Worm (Caenorhabditis elegans) whole organism, young adult: ENCODE results near the gene Y43E12A.3.

Experiments
- B0035.1 ChIP-seq: sonication (generic microtip); optimal IDR thresholded peaks from 2 replicates; lab custom pipeline; 2016; ENCODE audit warnings: missing genetic modification characterization, mild to moderate bottlenecking, missing compliant biosample characterization, missing genotype, missing genetic modification reagents
- D2030.7 ChIP-seq: fragments of 200-800 bp; sonication (Bioruptor generic); IDR thresholded peaks from 2 replicates; pipeline ENCODE4 v1.3.6; 2022; ENCODE audit warnings: missing genetic modification reagents, missing genetic modification characterization, missing compliant biosample characterization
- F22D6.2 ChIP-seq: sonication (generic microtip); optimal IDR thresholded peaks from 2 replicates; lab custom pipeline; 2016; ENCODE audit warnings: mild to moderate bottlenecking, missing genetic modification characterization, missing compliant biosample characterization
- F33H1.4 ChIP-seq: fragments of 200-800 bp; sonication (Bioruptor generic); IDR thresholded peaks from 2 replicates; pipeline ENCODE4 v1.3.6; 2022; ENCODE audit warnings: missing genetic modification reagents, missing genetic modification characterization, missing compliant biosample characterization
- F55B11.4 ChIP-seq: sonication (generic microtip); optimal IDR thresholded peaks from 2 replicates; lab custom pipeline; 2016; ENCODE audit warnings: missing compliant biosample characterization, missing genetic modification characterization, borderline replicate concordance; ENCODE audit not compliant: insufficient read depth
- K11D2.4 ChIP-seq: fragments of 200-800 bp; sonication (Bioruptor generic); IDR thresholded peaks from 2 replicates; pipeline ENCODE4 v1.3.6; 2022; ENCODE audit warnings: missing genetic modification reagents, missing genetic modification characterization, missing compliant biosample characterization
- K12H6.12 ChIP-seq: fragments of 200-800 bp; sonication (Bioruptor generic); optimal IDR thresholded peaks from 2 replicates; lab custom pipeline; 2018; ENCODE audit warnings: mild to moderate bottlenecking, missing genetic modification characterization, missing compliant biosample characterization
- T26A5.8 ChIP-seq: sonication (generic microtip); optimal IDR thresholded peaks from 2 replicates; lab custom pipeline; 2016; ENCODE audit warnings: missing genetic modification characterization, missing compliant biosample characterization
- Y56A3A.18 ChIP-seq: fragments of 200-800 bp; sonication (Bioruptor generic); IDR thresholded peaks from 2 replicates; pipeline ENCODE4 v1.3.6; 2022; ENCODE audit warnings: missing genetic modification reagents, missing genetic modification characterization, missing compliant biosample characterization
- Y95B8A.8 ChIP-seq: fragments of 200-800 bp; sonication (Bioruptor generic); IDR thresholded peaks from 2 replicates; pipeline ENCODE4 v1.3.6; 2022; ENCODE audit warnings: missing genetic modification reagents, missing genetic modification characterization, missing compliant biosample characterization
- ama-1 ChIP-seq, 3 experiments: fragments of 150-350 bp in 1 of 3; sonication (generic microtip) in 2 of 3; optimal IDR thresholded peaks; 2 replicates each; lab custom pipeline; 2014 to 2018; ENCODE audit warnings: missing biosample characterization in 2 of 3, missing genetic modification characterization in 2 of 3, missing genetic modification reagents in 2 of 3
- aptf-2 ChIP-seq: fragments of 200-800 bp; sonication (Bioruptor generic); conservative IDR thresholded peaks from 2 replicates; pipeline ENCODE4 v1.3.6; 2022; ENCODE audit warnings: missing genetic modification reagents, missing genetic modification characterization, missing compliant biosample characterization
- aptf-3 ChIP-seq: fragments of 200-800 bp; sonication (Bioruptor generic); IDR thresholded peaks from 2 replicates; pipeline ENCODE4 v1.3.6; 2022; ENCODE audit warnings: missing genetic modification characterization, missing compliant biosample characterization
- attf-3 ChIP-seq: fragments of 200-800 bp; sonication (Bioruptor generic); conservative IDR thresholded peaks from 2 replicates; pipeline ENCODE4 v1.3.6; 2022; ENCODE audit warnings: missing genetic modification reagents, missing genetic modification characterization, missing compliant biosample characterization
- attf-6 ChIP-seq: fragments of 200-800 bp; sonication (Bioruptor generic); IDR thresholded peaks from 2 replicates; pipeline ENCODE4 v1.3.6; 2022; ENCODE audit warnings: missing genetic modification reagents, missing genetic modification characterization, missing compliant biosample characterization
- cebp-1 ChIP-seq, 2 experiments: fragments of 200-800 bp in 1 of 2; sonication (Bioruptor generic) in 1 of 2; sonication (generic microtip) in 1 of 2; IDR thresholded peaks in 1 of 2; optimal IDR thresholded peaks in 1 of 2; 2 replicates each; pipeline versions ENCODE4 v1.3.6 to Lab custom; 2017 to 2022; ENCODE audit warnings: missing compliant biosample characterization in 2 of 2, missing genetic modification characterization in 2 of 2, mild to moderate bottlenecking in 1 of 2, missing genetic modification reagents in 1 of 2, moderate library complexity in 1 of 2
- ceh-27 ChIP-seq: fragments of 200-800 bp; sonication (Bioruptor generic); optimal IDR thresholded peaks from 2 replicates; lab custom pipeline; 2018; ENCODE audit warnings: mild to moderate bottlenecking, missing genetic modification characterization, moderate library complexity, missing compliant biosample characterization
- dpl-1 ChIP-seq: fragments of 150-350 bp; optimal IDR thresholded peaks from 2 replicates; lab custom pipeline; 2014; ENCODE audit warnings: missing biosample characterization, missing genetic modification reagents, missing genetic modification characterization
- efl-1 ChIP-seq: fragments of 150-350 bp; optimal IDR thresholded peaks from 2 replicates; lab custom pipeline; 2014; ENCODE audit warnings: missing biosample characterization, missing genetic modification reagents, missing genetic modification characterization
- gei-17 ChIP-seq: fragments of 200-800 bp; sonication (Bioruptor generic); optimal IDR thresholded peaks from 2 replicates; lab custom pipeline; 2018; ENCODE audit warnings: mild to moderate bottlenecking, missing genetic modification characterization, missing compliant biosample characterization
- hmg-1.2 ChIP-seq: fragments of 200-800 bp; sonication (Bioruptor generic); IDR thresholded peaks from 2 replicates; pipeline ENCODE4 v1.3.6; 2022; ENCODE audit warnings: missing genetic modification reagents, missing genetic modification characterization, missing compliant biosample characterization
- hmg-20 ChIP-seq: fragments of 200-800 bp; sonication (Bioruptor generic); IDR thresholded peaks from 2 replicates; pipeline ENCODE4 v1.3.6; 2022; ENCODE audit warnings: missing genetic modification reagents, missing genetic modification characterization, missing compliant biosample characterization
- hsf-1 ChIP-seq: fragments of 200-800 bp; sonication (Bioruptor generic); IDR thresholded peaks from 2 replicates; pipeline ENCODE4 v1.3.6; 2022; ENCODE audit warnings: missing genetic modification reagents, missing genetic modification characterization, missing compliant biosample characterization
- lir-1 ChIP-seq: fragments of 200-800 bp; sonication (Bioruptor generic); conservative IDR thresholded peaks from 2 replicates; pipeline ENCODE4 v1.3.6; 2022; ENCODE audit warnings: missing genetic modification reagents, missing genetic modification characterization, missing compliant biosample characterization
- nhr-179 ChIP-seq: sonication (generic microtip); optimal IDR thresholded peaks from 2 replicates; lab custom pipeline; 2016; ENCODE audit warnings: mild to moderate bottlenecking, missing genetic modification characterization, missing compliant biosample characterization
- nhr-80 ChIP-seq: sonication (generic microtip); optimal IDR thresholded peaks from 2 replicates; lab custom pipeline; 2016; ENCODE audit warnings: missing genetic modification characterization, missing compliant biosample characterization
- nhr-90 ChIP-seq: sonication (generic microtip); optimal IDR thresholded peaks from 2 replicates; lab custom pipeline; 2016; ENCODE audit warnings: missing genotype, mild to moderate bottlenecking, missing genetic modification characterization, missing compliant biosample characterization
- repo-1 ChIP-seq: sonication (generic microtip); optimal IDR thresholded peaks from 2 replicates; lab custom pipeline; 2017; ENCODE audit warnings: mild to moderate bottlenecking, missing genetic modification characterization, missing compliant biosample characterization
- rpc-1 ChIP-seq, 2 experiments: fragments of 150-350 bp in 1 of 2; sonication (generic microtip) in 1 of 2; optimal IDR thresholded peaks; 2 replicates each; lab custom pipeline; 2014 to 2018; ENCODE audit warnings: missing biosample characterization in 1 of 2, missing genetic modification characterization in 1 of 2, missing genetic modification reagents in 1 of 2, missing genotype in 1 of 2
- sea-2 ChIP-seq: fragments of 200-800 bp; sonication (Bioruptor generic); IDR thresholded peaks from 2 replicates; pipeline ENCODE4 v1.3.6; 2022; ENCODE audit warnings: missing genetic modification characterization, missing compliant biosample characterization
- tbp1 ChIP-seq: fragments of 200-800 bp; sonication (Bioruptor generic); optimal IDR thresholded peaks from 2 replicates; lab custom pipeline; 2018; ENCODE audit warnings: mild to moderate bottlenecking, missing genetic modification characterization, missing compliant biosample characterization
- unc-62 ChIP-seq: fragments of 150-350 bp; optimal IDR thresholded peaks from 2 replicates; lab custom pipeline; 2014; ENCODE audit warnings: missing biosample characterization, missing genetic modification reagents, missing genetic modification characterization
- zfh-2 ChIP-seq: fragments of 200-800 bp; sonication (Bioruptor generic); conservative IDR thresholded peaks from 2 replicates; pipeline ENCODE4 v1.3.6; 2022; ENCODE audit warnings: missing genetic modification reagents, missing genetic modification characterization, missing compliant biosample characterization
- zim-3 ChIP-seq: sonication (generic microtip); optimal IDR thresholded peaks from 2 replicates; lab custom pipeline; 2017; ENCODE audit warnings: mild to moderate bottlenecking, missing genetic modification characterization, moderate library complexity, missing compliant biosample characterization
- ztf-18 ChIP-seq: sonication (generic microtip); optimal IDR thresholded peaks from 2 replicates; lab custom pipeline; 2016; ENCODE audit warnings: missing genotype, mild to moderate bottlenecking, missing genetic modification characterization, missing compliant biosample characterization

The Y43E12A.3 gene

DNA sequence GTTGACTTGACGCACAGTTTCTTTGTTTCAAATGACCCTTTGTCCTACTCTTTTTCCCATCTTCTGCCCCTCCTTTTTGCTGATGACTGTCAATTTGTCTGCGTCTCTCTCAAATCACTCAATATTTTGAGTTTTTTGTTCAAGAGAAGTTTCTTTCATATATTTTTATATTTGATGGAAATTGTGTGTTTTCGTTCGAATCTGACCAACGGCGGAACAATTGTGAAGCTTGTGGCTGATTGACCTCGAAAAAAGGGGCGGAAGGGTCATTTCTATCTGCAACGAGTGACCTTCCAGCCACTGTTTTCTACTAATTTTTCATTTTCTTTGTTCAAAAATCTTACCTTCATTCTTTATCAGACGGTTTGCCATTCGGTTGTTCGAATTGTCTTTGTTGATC is 9.1 kb upstream of the Y43E12A.3 start:
- no peak for TF ChIP-seq Y56A3A.18
- 0 out of 2 replicates have a peak, but pooled peaks have one; percentile 9 for TF ChIP-seq hmg-1.2 (GFP tag; lab: Robert Waterston, UW)

DNA sequence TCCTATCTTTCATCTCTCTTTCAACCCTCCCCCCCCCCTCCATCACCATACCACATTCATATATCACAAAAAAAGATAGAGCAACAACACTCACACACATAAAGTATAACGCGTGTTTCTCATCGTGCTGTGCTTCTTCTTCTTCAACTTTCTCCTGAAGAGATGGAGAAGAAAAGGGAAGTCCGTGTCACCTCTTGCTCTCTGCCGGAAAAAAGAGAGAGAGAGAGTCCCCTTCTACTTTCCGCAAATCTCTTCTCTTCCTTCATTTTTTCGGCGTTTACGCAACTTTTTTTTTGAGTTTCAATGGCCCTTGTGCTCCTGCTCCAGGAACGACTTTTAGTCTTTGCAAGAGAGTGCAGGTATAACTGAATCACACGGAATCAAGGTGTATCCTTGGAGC is 8.0 kb upstream of the Y43E12A.3 start:
- TF ChIP-seq lir-1 (GFP tag; lab: Robert Waterston, UW) (no peak), gei-17 (no peak), unc-62 (GFP tag; lab: Kevin White, UChicago) (no peak), attf-6 (GFP tag; lab: Robert Waterston, UW) (no peak), nhr-179 (tag; lab: Kevin White, UChicago) (no peak), Y95B8A.8 (GFP tag; lab: Robert Waterston, UW) (no peak), attf-3 (no peak), F22D6.2 (tag; lab: Kevin White, UChicago) (no peak), D2030.7 (no peak), tbp1 (GFP tag; lab: Kevin White, UChicago) (no peak), cebp-1 (GFP tag; IDR thresholded peaks at IDR 0.05; lab: Robert Waterston, UW) (no peak), cebp-1 (tag; optimal IDR thresholded peaks at IDR 0.05; lab: Kevin White, UChicago) (peak; percentile 19), zfh-2 (GFP tag; lab: Robert Waterston, UW) (0 out of 2 replicates have a peak, but pooled peaks have one; percentile 12), K11D2.4 (GFP tag; lab: Robert Waterston, UW) (no peak), aptf-2 (GFP tag; lab: Robert Waterston, UW) (no peak), dpl-1 (no peak), T26A5.8 (tag; lab: Kevin White, UChicago) (no peak), ceh-27 (GFP tag; lab: Kevin White, UChicago) (no peak), aptf-3 (GFP tag; lab: Robert Waterston, UW) (no peak), ztf-18 (no peak), zim-3 (no peak), sea-2 (GFP tag; lab: Robert Waterston, UW) (no peak), K12H6.12 (tag; lab: Kevin White, UChicago) (peak; percentile 1)
- TF ChIP-seq, all 124 proteins: peak for 3

DNA sequence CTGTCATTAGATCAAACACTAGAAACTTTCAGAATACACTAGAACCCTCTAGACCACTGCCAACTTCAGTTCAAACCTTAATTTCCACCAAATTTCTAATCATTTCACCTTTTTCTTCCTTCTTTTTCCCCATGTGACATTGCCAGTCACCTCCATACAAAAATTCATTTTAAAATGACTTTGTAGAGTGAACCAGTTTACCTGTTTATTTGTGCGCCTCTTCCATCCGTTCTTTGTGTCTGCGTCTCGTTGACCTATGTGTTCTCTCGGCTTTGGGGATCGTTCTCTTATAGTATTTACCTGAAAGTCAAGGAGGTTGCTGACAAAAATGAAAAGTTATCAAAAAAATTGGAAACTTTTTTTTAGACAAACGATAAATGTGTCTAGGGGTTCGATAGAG is 7.1 kb upstream of the Y43E12A.3 start:
- TF ChIP-seq hsf-1 (peak; percentile 83), hmg-20 (no peak), hmg-1.2 (GFP tag; lab: Robert Waterston, UW) (peak; percentile 46; the same call in 1 of the 2 replicates), rpc-1 (optimal IDR thresholded peaks at IDR 0.05; lab: Kevin White, UChicago) (peak; percentile 24), rpc-1 (tag; optimal IDR thresholded peaks at IDR 0.05; lab: Kevin White, UChicago) (no peak)

DNA sequence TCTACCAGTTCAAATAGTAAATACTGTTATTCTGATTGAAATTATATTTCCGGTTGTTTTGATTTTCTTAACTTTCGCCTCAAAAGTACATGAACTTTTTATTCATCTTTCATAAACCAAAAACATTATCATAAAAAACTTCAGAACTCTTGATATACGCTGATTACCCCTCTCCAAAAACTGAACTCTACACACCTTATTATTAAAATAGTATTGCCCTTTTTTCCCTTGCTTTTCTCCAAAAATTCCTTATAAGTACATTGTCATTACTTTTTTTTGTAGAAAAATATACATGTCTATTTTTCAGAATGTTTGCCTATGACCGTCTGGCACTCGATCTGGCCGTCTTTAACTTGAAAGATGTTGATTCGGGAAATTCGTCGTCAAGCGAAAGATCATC is 5.9 kb upstream of the Y43E12A.3 start, which contains the start of gene Y43E12A.2:
Gene Y43E12A.2, plus strand, starts transcription at position 301 of the 400 bp plus-strand sequence.
- no peak for TF ChIP-seq nhr-90 (tag; lab: Kevin White, UChicago)
- no peak for TF ChIP-seq F55B11.4
- TF ChIP-seq F33H1.4 (GFP tag; lab: Robert Waterston, UW): no peak
- no peak for TF ChIP-seq nhr-80 (tag; lab: Kevin White, UChicago)
- TF ChIP-seq ama-1 (optimal IDR thresholded peaks at IDR 0.05; lab: Kevin White, UChicago): no peak
- TF ChIP-seq ama-1 (GFP tag; optimal IDR thresholded peaks at IDR 0.05; lab: Kevin White, UChicago): no peak
- TF ChIP-seq repo-1 (tag; lab: Kevin White, UChicago): no peak
- TF ChIP-seq B0035.1 (tag; lab: Kevin White, UChicago): no peak
- TF ChIP-seq efl-1 (GFP tag; lab: Kevin White, UChicago): no peak
